Worm (Caenorhabditis elegans): Measurements from ENCODE around the gene F56B3.9.

ce11 chrIV:794275-794674 is 23.1 kb downstream of the F56B3.9 start, which contains the start of gene F56B3.4:
- TF ChIP-seq mdl-1 (tag; optimal IDR thresholded peaks at IDR 0.05) (no peak), unc-62 (GFP tag; optimal IDR thresholded peaks at IDR 0.05) (no peak), snpc-4 (tag; optimal IDR thresholded peaks at IDR 0.05) (no peak)
